Worm (Caenorhabditis elegans) whole organism, L1 larva: ENCODE measurements around the gene nipi-4.

Experiments used
- C04F5.9 ChIP-seq: sonication (generic microtip); optimal IDR thresholded peaks from 2 replicates; lab custom pipeline; 2016; ENCODE audit warnings: missing genetic modification characterization, missing compliant biosample characterization
- C16A3.4 ChIP-seq: fragments of 150-350 bp; optimal IDR thresholded peaks from 2 replicates; lab custom pipeline; 2014; ENCODE audit warnings: missing biosample characterization, missing genetic modification characterization
- alr-1 ChIP-seq: fragments of 200-800 bp; sonication (Bioruptor generic); optimal IDR thresholded peaks from 2 replicates; lab custom pipeline; 2018; ENCODE audit warnings: borderline replicate concordance, mild to moderate bottlenecking, missing genetic modification characterization, missing compliant biosample characterization
- blmp-1 ChIP-seq: fragments of 150-350 bp; optimal IDR thresholded peaks from 2 replicates; lab custom pipeline; 2014; ENCODE audit warnings: missing biosample characterization, missing genetic modification characterization
- ceh-63 ChIP-seq: fragments of 200-800 bp; sonication (Bioruptor generic); optimal IDR thresholded peaks from 2 replicates; lab custom pipeline; 2018; ENCODE audit warnings: mild to moderate bottlenecking, missing genetic modification characterization, missing compliant biosample characterization
- ceh-8 ChIP-seq: fragments of 200-800 bp; sonication (Bioruptor generic); optimal IDR thresholded peaks from 2 replicates; lab custom pipeline; 2018; ENCODE audit warnings: mild to moderate bottlenecking, missing genetic modification characterization, moderate library complexity, missing compliant biosample characterization
- ceh-82 ChIP-seq, 3 experiments: fragments of 150-350 bp in 1 of 3; sonication (generic microtip) in 2 of 3; optimal IDR thresholded peaks; 2 replicates each; lab custom pipeline; 2014 to 2017; ENCODE audit warnings: missing biosample characterization in 3 of 3, missing genetic modification characterization in 3 of 3
- ces-1 ChIP-seq: fragments of 150-350 bp; optimal IDR thresholded peaks from 2 replicates; lab custom pipeline; 2014; ENCODE audit warnings: missing biosample characterization, missing genetic modification reagents, missing genetic modification characterization
- dsc-1 ChIP-seq: sonication (generic microtip); optimal IDR thresholded peaks from 2 replicates; lab custom pipeline; 2016; ENCODE audit warnings: mild to moderate bottlenecking, missing genetic modification characterization, missing compliant biosample characterization
- efl-1 ChIP-seq, 4 experiments: fragments of 150-350 bp; optimal IDR thresholded peaks in 3 of 4; peaks in 1 of 4; 1 replicate in 1 of 4; 2 replicates in 3 of 4; lab custom pipeline; 2014; ENCODE audit warnings: missing biosample characterization in 2 of 4, missing genetic modification characterization in 2 of 4, missing genetic modification reagents in 2 of 4
- egl-27 ChIP-seq, 2 experiments: fragments of 150-350 bp in 1 of 2; sonication (generic microtip); optimal IDR thresholded peaks; 3 replicates each; lab custom pipeline; 2017 to 2018; ENCODE audit warnings: missing biosample characterization in 2 of 2, missing genetic modification characterization in 2 of 2, missing genetic modification reagents in 2 of 2
- elt-2 ChIP-seq: sonication (generic microtip); optimal IDR thresholded peaks from 2 replicates; lab custom pipeline; 2016; ENCODE audit warnings: missing genetic modification characterization, mild to moderate bottlenecking, inconsistent platforms, missing compliant biosample characterization, missing genetic modification reagents
- ets-5 ChIP-seq: fragments of 200-800 bp; sonication (Bioruptor generic); IDR thresholded peaks from 2 replicates; pipeline ENCODE4 v1.3.6; 2022; ENCODE audit warnings: missing genetic modification characterization, missing compliant biosample characterization
- fkh-8 ChIP-seq: sonication (generic microtip); optimal IDR thresholded peaks from 2 replicates; lab custom pipeline; 2016; ENCODE audit warnings: mild to moderate bottlenecking, missing genetic modification characterization, missing compliant biosample characterization
- fos-1 ChIP-seq: fragments of 150-350 bp; optimal IDR thresholded peaks from 2 replicates; lab custom pipeline; 2014; ENCODE audit warnings: missing biosample characterization, missing genetic modification characterization
- grh-1 ChIP-seq: fragments of 200-800 bp; sonication (Bioruptor generic); IDR thresholded peaks from 2 replicates; pipeline ENCODE4 v1.3.6; 2022; ENCODE audit warnings: missing genetic modification reagents, missing genetic modification characterization, missing compliant biosample characterization
- hpl-2 ChIP-seq: fragments of 150-350 bp; optimal IDR thresholded peaks from 2 replicates; lab custom pipeline; 2014; ENCODE audit warnings: missing biosample characterization, missing genetic modification reagents, missing genetic modification characterization
- lin-14 ChIP-seq: fragments of 200-800 bp; sonication (Bioruptor generic); optimal IDR thresholded peaks from 2 replicates; lab custom pipeline; 2018; ENCODE audit warnings: mild to moderate bottlenecking, missing genetic modification characterization, moderate library complexity, missing compliant biosample characterization
- lin-35 ChIP-seq, 2 experiments: fragments of 150-350 bp; optimal IDR thresholded peaks; 2 replicates each; lab custom pipeline; 2014; ENCODE audit warnings: missing biosample characterization in 2 of 2, missing genetic modification characterization in 2 of 2, missing genetic modification reagents in 2 of 2
- lin-39 ChIP-seq: fragments of 150-350 bp; optimal IDR thresholded peaks from 2 replicates; lab custom pipeline; 2014; ENCODE audit warnings: missing biosample characterization, missing genetic modification reagents, missing genetic modification characterization
- lir-3 ChIP-seq: sonication (generic microtip); optimal IDR thresholded peaks from 2 replicates; lab custom pipeline; 2016; ENCODE audit warnings: mild to moderate bottlenecking, missing genetic modification characterization, moderate library complexity, missing compliant biosample characterization; ENCODE audit not compliant: poor library complexity
- lsy-2 ChIP-seq, 2 experiments: fragments of 150-350 bp; optimal IDR thresholded peaks; 2 replicates each; lab custom pipeline; 2014; ENCODE audit warnings: missing biosample characterization in 2 of 2, missing genetic modification characterization in 2 of 2
- mdl-1 ChIP-seq, 2 experiments: fragments of 150-350 bp; optimal IDR thresholded peaks; 2 replicates each; lab custom pipeline; 2014 to 2017; ENCODE audit warnings: missing biosample characterization in 2 of 2, missing genetic modification characterization in 2 of 2, inconsistent platforms in 1 of 2
- mef-2 ChIP-seq: fragments of 150-350 bp; optimal IDR thresholded peaks from 2 replicates; lab custom pipeline; 2014; ENCODE audit warnings: missing biosample characterization, missing genetic modification characterization
- nhr-11 ChIP-seq: fragments of 150-350 bp; optimal IDR thresholded peaks from 2 replicates; lab custom pipeline; 2014; ENCODE audit warnings: missing biosample characterization, missing genetic modification characterization
- nhr-19 ChIP-seq: fragments of 200-800 bp; sonication (Bioruptor generic); conservative IDR thresholded peaks from 2 replicates; pipeline ENCODE4 v1.3.6; 2022; ENCODE audit warnings: missing genetic modification characterization, missing compliant biosample characterization
- nhr-237 ChIP-seq: fragments of 150-350 bp; optimal IDR thresholded peaks from 2 replicates; lab custom pipeline; 2014; ENCODE audit warnings: missing biosample characterization, missing genetic modification characterization
- nhr-47 ChIP-seq: sonication (generic microtip); optimal IDR thresholded peaks from 2 replicates; lab custom pipeline; 2016; ENCODE audit warnings: mild to moderate bottlenecking, missing genetic modification characterization, moderate library complexity, missing compliant biosample characterization
- nhr-76 ChIP-seq: sonication (generic microtip); optimal IDR thresholded peaks from 2 replicates; lab custom pipeline; 2017; ENCODE audit warnings: missing biosample characterization, missing genetic modification characterization
- nhr-84 ChIP-seq: sonication (generic microtip); optimal IDR thresholded peaks from 2 replicates; lab custom pipeline; 2017; ENCODE audit warnings: missing biosample characterization, missing genetic modification characterization
- nhr-85 ChIP-seq: sonication (generic microtip); peaks from one replicate; lab custom pipeline; 2016; ENCODE audit warnings: missing genetic modification characterization, inconsistent platforms, missing compliant biosample characterization
- nhr-90 ChIP-seq: sonication (generic microtip); optimal IDR thresholded peaks from 2 replicates; lab custom pipeline; 2016; ENCODE audit warnings: mild to moderate bottlenecking, missing genetic modification characterization, missing compliant biosample characterization; ENCODE audit not compliant: poor library complexity
- pax-3 ChIP-seq: fragments of 200-800 bp; sonication (Bioruptor generic); optimal IDR thresholded peaks from 2 replicates; lab custom pipeline; 2018; ENCODE audit warnings: mild to moderate bottlenecking, missing genetic modification characterization, moderate library complexity, missing compliant biosample characterization
- pqm-1 ChIP-seq: sonication (generic microtip); optimal IDR thresholded peaks from 3 replicates; lab custom pipeline; 2017; ENCODE audit warnings: missing biosample characterization, missing genetic modification characterization
- rnt-1 ChIP-seq: sonication (generic microtip); optimal IDR thresholded peaks from 2 replicates; lab custom pipeline; 2016; ENCODE audit warnings: mild to moderate bottlenecking, missing genetic modification characterization, moderate library complexity, missing compliant biosample characterization
- sptf-1 ChIP-seq: fragments of 150-350 bp; optimal IDR thresholded peaks from 2 replicates; lab custom pipeline; 2014; ENCODE audit warnings: missing biosample characterization, missing genetic modification characterization
- sup-37 ChIP-seq: fragments of 200-800 bp; sonication (Bioruptor generic); optimal IDR thresholded peaks from 2 replicates; lab custom pipeline; 2018; ENCODE audit warnings: mild to moderate bottlenecking, missing genetic modification characterization, missing compliant biosample characterization
- swsn-7 ChIP-seq: sonication (generic microtip); optimal IDR thresholded peaks from 2 replicates; lab custom pipeline; 2016; ENCODE audit warnings: missing genetic modification characterization, missing compliant biosample characterization
- unc-62 ChIP-seq: fragments of 150-350 bp; optimal IDR thresholded peaks from 2 replicates; lab custom pipeline; 2014; ENCODE audit warnings: missing biosample characterization, missing genetic modification reagents, missing genetic modification characterization
- unc-98 ChIP-seq: fragments of 200-800 bp; sonication (Bioruptor generic); IDR thresholded peaks from 2 replicates; pipeline ENCODE4 v1.3.6; 2022; ENCODE audit warnings: missing genetic modification characterization, missing compliant biosample characterization
- vab-15 ChIP-seq: sonication (generic microtip); optimal IDR thresholded peaks from 2 replicates; lab custom pipeline; 2017; ENCODE audit warnings: missing genotype, mild to moderate bottlenecking, missing genetic modification characterization, missing compliant biosample characterization
- xbp-1 ChIP-seq: sonication (generic microtip); optimal IDR thresholded peaks from 2 replicates; lab custom pipeline; 2016; ENCODE audit warnings: missing genetic modification characterization, missing compliant biosample characterization
- ztf-11 ChIP-seq, 2 experiments: sonication (generic microtip); optimal IDR thresholded peaks; 2 replicates each; lab custom pipeline; 2016 to 2017; ENCODE audit warnings: missing genetic modification characterization in 2 of 2, missing biosample characterization in 1 of 2, missing compliant biosample characterization in 1 of 2
- ztf-4 ChIP-seq: fragments of 150-350 bp; optimal IDR thresholded peaks from 2 replicates; lab custom pipeline; 2014; ENCODE audit warnings: missing biosample characterization, missing genetic modification characterization

Gene nipi-4

ce11 chrV:7826362-7826761, 44.2 kb downstream of the nipi-4 start:
- TF ChIP-seq nhr-47 (tag; lab: Kevin White, UChicago) = no peak
- peak; percentile 49 for TF ChIP-seq dsc-1 (tag; lab: Kevin White, UChicago)
- no peak for TF ChIP-seq nhr-237 (tag; lab: Kevin White, UChicago)
- no peak for TF ChIP-seq alr-1 (tag; lab: Kevin White, UChicago)
- TF ChIP-seq elt-2 (tag; lab: Kevin White, UChicago) = no peak
- no peak for TF ChIP-seq C16A3.4 (tag; lab: Kevin White, UChicago)
- TF ChIP-seq rnt-1 (tag; lab: Kevin White, UChicago) = peak; percentile 54
- no peak for TF ChIP-seq ces-1 (GFP tag; lab: Kevin White, UChicago)
- no peak for TF ChIP-seq nhr-85 (tag; lab: Kevin White, UChicago)

ce11 chrV:7825836-7826235, 44.8 kb downstream of the nipi-4 start:
- no peak for TF ChIP-seq egl-27 (tag; optimal IDR thresholded peaks at IDR 0.05; lab: Kevin White, UChicago)
- TF ChIP-seq sup-37 (GFP tag; lab: Kevin White, UChicago) = no peak
- TF ChIP-seq lsy-2 (tag; optimal IDR thresholded peaks at IDR 0.05; lab: Kevin White, UChicago) = no peak
- TF ChIP-seq grh-1 = no peak
- TF ChIP-seq ztf-11 (tag; optimal IDR thresholded peaks at IDR 0.05; lab: Kevin White, UChicago) = no peak
- TF ChIP-seq xbp-1 (tag; lab: Kevin White, UChicago) = no peak
- no peak for TF ChIP-seq nhr-11
- no peak for TF ChIP-seq ztf-4 (tag; lab: Kevin White, UChicago)
- no peak for TF ChIP-seq pax-3 (tag; lab: Kevin White, UChicago)

- no peak for TF ChIP-seq fkh-8 (tag; lab: Kevin White, UChicago)
- TF ChIP-seq efl-1 (optimal IDR thresholded peaks at IDR 0.05; lab: Kevin White, UChicago) = no peak
- TF ChIP-seq efl-1 (GFP tag; optimal IDR thresholded peaks at IDR 0.05 in 1 of 2; lab: Kevin White, UChicago) = peak in 1 of 2 experiments; percentile 72
- TF ChIP-seq lir-3 = no peak
- no peak for TF ChIP-seq blmp-1 (tag; lab: Kevin White, UChicago)
- TF ChIP-seq ceh-82 (tag; optimal IDR thresholded peaks at IDR 0.05; lab: Kevin White, UChicago) = no peak
- TF ChIP-seq fos-1 = no peak
- no peak for TF ChIP-seq sptf-1 (tag; lab: Kevin White, UChicago)
- TF ChIP-seq mef-2 (tag; lab: Kevin White, UChicago) = no peak
- TF ChIP-seq dsc-1 (tag; lab: Kevin White, UChicago) = peak; percentile 70
Observed at ce11 chrV:7824138-7824537, 46.5 kb downstream of the nipi-4 start.

ce11 chrV:7822655-7823054, 48.0 kb downstream of the nipi-4 start:
- TF ChIP-seq vab-15 (tag; lab: Kevin White, UChicago) (no peak), C16A3.4 (tag; lab: Kevin White, UChicago) (no peak), nhr-11 (no peak), hpl-2 (GFP tag; lab: Kevin White, UChicago) (no peak), ztf-11 (tag; optimal IDR thresholded peaks at IDR 0.05; lab: Kevin White, UChicago) (no peak), nhr-85 (tag; lab: Kevin White, UChicago) (no peak), unc-98 (GFP tag; lab: Robert Waterston, UW) (0 out of 2 replicates have a peak, but pooled peaks have one; percentile 27), C04F5.9 (tag; lab: Kevin White, UChicago) (no peak), nhr-19 (GFP tag; lab: Robert Waterston, UW) (peak; percentile 47), lsy-2 (tag; optimal IDR thresholded peaks at IDR 0.05; lab: Kevin White, UChicago) (peak; percentile 31 to 45), nhr-84 (tag; lab: Kevin White, UChicago) (no peak), efl-1 (optimal IDR thresholded peaks at IDR 0.05; lab: Kevin White, UChicago) (no peak), efl-1 (GFP tag; optimal IDR thresholded peaks at IDR 0.05 in 1 of 2; lab: Kevin White, UChicago) (no peak), ceh-63 (GFP tag; lab: Kevin White, UChicago) (no peak), ets-5 (GFP tag; lab: Robert Waterston, UW) (no peak), ceh-8 (no peak), mef-2 (tag; lab: Kevin White, UChicago) (peak; percentile 33), rnt-1 (tag; lab: Kevin White, UChicago) (peak; percentile 80), nhr-76 (tag; lab: Kevin White, UChicago) (no peak), nhr-47 (tag; lab: Kevin White, UChicago) (no peak), nhr-90 (tag; lab: Kevin White, UChicago) (no peak), dsc-1 (tag; lab: Kevin White, UChicago) (peak; percentile 49), unc-62 (GFP tag; lab: Kevin White, UChicago) (no peak), lin-39 (tag; lab: Kevin White, UChicago) (peak; percentile 23), lin-14 (GFP tag; lab: Kevin White, UChicago) (peak; percentile 90), lin-35 (GFP tag; optimal IDR thresholded peaks at IDR 0.05; lab: Kevin White, UChicago) (no peak), swsn-7 (peak; percentile 37), mdl-1 (tag; optimal IDR thresholded peaks at IDR 0.05; lab: Kevin White, UChicago) (peak in 1 of 2 experiments; percentile 15), pqm-1 (tag; lab: Kevin White, UChicago) (no peak), ceh-82 (tag; optimal IDR thresholded peaks at IDR 0.05; lab: Kevin White, UChicago) (no peak), xbp-1 (tag; lab: Kevin White, UChicago) (peak; percentile 29), sup-37 (GFP tag; lab: Kevin White, UChicago) (no peak)
